Worm (Caenorhabditis elegans) whole organism, L1 larva: ENCODE results near the gene F20D6.10.

Experiments
- efl-1 ChIP-seq, 4 experiments: fragments of 150-350 bp; optimal IDR thresholded peaks in 3 of 4; peaks in 1 of 4; 1 replicate in 1 of 4; 2 replicates in 3 of 4; lab custom pipeline; 2014; ENCODE audit warnings: missing biosample characterization in 2 of 4, missing genetic modification characterization in 2 of 4, missing genetic modification reagents in 2 of 4
- elt-2 ChIP-seq: sonication (generic microtip); optimal IDR thresholded peaks from 2 replicates; lab custom pipeline; 2016; ENCODE audit warnings: missing genetic modification characterization, mild to moderate bottlenecking, inconsistent platforms, missing compliant biosample characterization, missing genetic modification reagents
- fkh-10 ChIP-seq: sonication (generic microtip); optimal IDR thresholded peaks from 2 replicates; lab custom pipeline; 2017; ENCODE audit warnings: missing biosample characterization, missing genetic modification reagents, missing genetic modification characterization
- hlh-4 ChIP-seq: sonication (generic microtip); optimal IDR thresholded peaks from 2 replicates; lab custom pipeline; 2016; ENCODE audit warnings: mild to moderate bottlenecking, missing genetic modification characterization, missing compliant biosample characterization
- nhr-19 ChIP-seq: fragments of 200-800 bp; sonication (Bioruptor generic); conservative IDR thresholded peaks from 2 replicates; pipeline ENCODE4 v1.3.6; 2022; ENCODE audit warnings: missing genetic modification characterization, missing compliant biosample characterization
- nhr-77 ChIP-seq: fragments of 150-350 bp; optimal IDR thresholded peaks from 2 replicates; lab custom pipeline; 2014; ENCODE audit warnings: missing biosample characterization, missing genetic modification characterization
- pqm-1 ChIP-seq: sonication (generic microtip); optimal IDR thresholded peaks from 3 replicates; lab custom pipeline; 2017; ENCODE audit warnings: missing biosample characterization, missing genetic modification characterization
- snpc-4 ChIP-seq: fragments of 150-350 bp; optimal IDR thresholded peaks from 2 replicates; lab custom pipeline; 2014; ENCODE audit warnings: missing biosample characterization, missing genetic modification characterization
- unc-30 ChIP-seq: sonication (generic microtip); optimal IDR thresholded peaks from 2 replicates; lab custom pipeline; 2017; ENCODE audit warnings: missing biosample characterization, missing genetic modification characterization
- zag-1 ChIP-seq: fragments of 150-350 bp; optimal IDR thresholded peaks from 2 replicates; lab custom pipeline; 2014; ENCODE audit warnings: missing biosample characterization, missing genetic modification characterization
- ztf-11 ChIP-seq, 2 experiments: sonication (generic microtip); optimal IDR thresholded peaks; 2 replicates each; lab custom pipeline; 2016 to 2017; ENCODE audit warnings: missing genetic modification characterization in 2 of 2, missing biosample characterization in 1 of 2, missing compliant biosample characterization in 1 of 2
- ztf-4 ChIP-seq: fragments of 150-350 bp; optimal IDR thresholded peaks from 2 replicates; lab custom pipeline; 2014; ENCODE audit warnings: missing biosample characterization, missing genetic modification characterization

- no peak for TF ChIP-seq hlh-4 (tag; lab: Kevin White, UChicago)
- TF ChIP-seq elt-2 (tag; lab: Kevin White, UChicago), result no peak
- no peak for TF ChIP-seq ztf-4 (tag; lab: Kevin White, UChicago)
- TF ChIP-seq fkh-10, result no peak
- no peak for TF ChIP-seq nhr-19 (GFP tag; lab: Robert Waterston, UW)
- no peak for TF ChIP-seq nhr-77
- no peak for TF ChIP-seq ztf-11 (tag; optimal IDR thresholded peaks at IDR 0.05; lab: Kevin White, UChicago)
- no peak for TF ChIP-seq efl-1 (optimal IDR thresholded peaks at IDR 0.05; lab: Kevin White, UChicago)
- no peak for TF ChIP-seq efl-1 (GFP tag; optimal IDR thresholded peaks at IDR 0.05 in 1 of 2; lab: Kevin White, UChicago)
- no peak for TF ChIP-seq snpc-4
- no peak for TF ChIP-seq pqm-1
- TF ChIP-seq unc-30 (tag; lab: Kevin White, UChicago), result no peak
- TF ChIP-seq zag-1 (tag; lab: Kevin White, UChicago), result no peak
Measured at ce11 chrV:8223417-8223816, 27.7 kb upstream of the F20D6.10 start.
